Worm (Caenorhabditis elegans): ENCODE results near the gene tbx-36.

ce11 chrIV:11924092-11924491 is 26.3 kb upstream of the tbx-36 start:
- no peak for TF ChIP-seq php-3 (GFP tag; IDR thresholded peaks at IDR 0.05)
- TF ChIP-seq nhr-76 (tag; optimal IDR thresholded peaks at IDR 0.05), result no peak
- no peak for TF ChIP-seq jun-1 (tag; optimal IDR thresholded peaks at IDR 0.05)
- no peak for TF ChIP-seq spr-1 (tag; optimal IDR thresholded peaks at IDR 0.05)
- no peak for TF ChIP-seq lin-15B (tag; optimal IDR thresholded peaks at IDR 0.05)
- TF ChIP-seq snpc-1.2 (GFP tag; IDR thresholded peaks at IDR 0.05), result no peak
- no peak for TF ChIP-seq lin-13 (GFP tag; optimal IDR thresholded peaks at IDR 0.05)
- no peak for TF ChIP-seq hlh-30 (tag; optimal IDR thresholded peaks at IDR 0.05; ENCODE audit: insufficient read depth)
- no peak for TF ChIP-seq pha-4 (GFP tag; IDR thresholded peaks at IDR 0.05)
- TF ChIP-seq pha-4 (tag; optimal IDR thresholded peaks at IDR 0.05), result no peak
- no peak for TF ChIP-seq lsy-2 (tag; optimal IDR thresholded peaks at IDR 0.05)

Measured in whole organism, L4 larva.